Fruit fly (Drosophila melanogaster): ENCODE results near the gene CG43163.
A peak's percentile ranks its signal among the peaks of the same experiment; 100 is the strongest.

The CG43163 gene

DNA sequence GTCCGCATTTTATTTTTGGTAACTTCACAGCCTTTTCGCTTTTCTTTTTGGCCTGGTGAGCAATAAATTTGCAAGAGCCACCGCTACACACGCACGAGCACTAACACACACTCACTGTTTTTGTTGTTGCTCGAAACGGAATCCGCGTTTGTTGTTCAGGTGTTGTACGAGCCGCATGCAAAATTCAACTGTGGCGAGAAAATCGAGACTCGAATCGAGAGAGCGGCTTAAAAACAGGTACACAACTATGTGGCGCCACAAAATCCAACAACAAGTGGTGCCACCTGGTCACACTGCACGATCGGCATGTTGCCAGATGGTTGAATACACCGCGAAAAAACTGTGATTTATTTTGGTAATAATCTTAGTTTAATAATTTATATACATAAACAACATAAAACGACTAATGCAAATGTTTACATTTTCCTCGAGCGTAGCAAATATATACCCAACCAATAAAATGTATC, at the start of gene CG43163:
TSS of gene CG43163 (minus strand) at position 172 of the 467 bp plus-strand sequence.
- TF ChIP-seq Hr96 (GFP tag; optimal IDR thresholded peaks at IDR 0.05) (no peak), kay (GFP tag; ENCODE audit: borderline replicate concordance) (no peak), cic (GFP tag; optimal IDR thresholded peaks at IDR 0.05) (no peak), CG5204 (GFP tag; optimal IDR thresholded peaks at IDR 0.05) (no peak), pad (GFP tag; optimal IDR thresholded peaks at IDR 0.05) (no peak), ovo (GFP tag; optimal IDR thresholded peaks at IDR 0.05) (no peak), toe (GFP tag; optimal IDR thresholded peaks at IDR 0.05) (no peak), CG7045 (GFP tag; optimal IDR thresholded peaks at IDR 0.05) (no peak), CG1620 (GFP tag; optimal IDR thresholded peaks at IDR 0.05) (no peak), cnc (optimal IDR thresholded peaks at IDR 0.05) (no peak), Clk (GFP tag; optimal IDR thresholded peaks at IDR 0.05) (no peak), Crg-1 (GFP tag; optimal IDR thresholded peaks at IDR 0.05) (no peak), CG7101 (tag; optimal IDR thresholded peaks at IDR 0.05) (peak; percentile 48), CG14711 (tag; optimal IDR thresholded peaks at IDR 0.05) (peak; percentile 47), CG12768 (GFP tag; optimal IDR thresholded peaks at IDR 0.05) (no peak), CG33017 (tag; optimal IDR thresholded peaks at IDR 0.05) (peak; percentile 12), CG11617 (GFP tag; optimal IDR thresholded peaks at IDR 0.05) (peak; percentile 1), Mnt (GFP tag; optimal IDR thresholded peaks at IDR 0.05) (peak; percentile 18), bab1 (GFP tag; optimal IDR thresholded peaks at IDR 0.05) (peak; percentile 40), tj (GFP tag; optimal IDR thresholded peaks at IDR 0.05) (no peak)

dm6 chr3L:8554024-8554642, 47.2 kb upstream of the CG43163 start:
- TF ChIP-seq cic (GFP tag; optimal IDR thresholded peaks at IDR 0.05): peak; percentile 22
- TF ChIP-seq cnc (optimal IDR thresholded peaks at IDR 0.05): no peak
- no peak for TF ChIP-seq Mnt (GFP tag; optimal IDR thresholded peaks at IDR 0.05)
- no peak for TF ChIP-seq Hr96 (GFP tag; optimal IDR thresholded peaks at IDR 0.05)
- no peak for TF ChIP-seq CG11617 (GFP tag; optimal IDR thresholded peaks at IDR 0.05)
- no peak for TF ChIP-seq CG33017 (tag; optimal IDR thresholded peaks at IDR 0.05)
- no peak for TF ChIP-seq pad (GFP tag; optimal IDR thresholded peaks at IDR 0.05)

- TF ChIP-seq tj (GFP tag; optimal IDR thresholded peaks at IDR 0.05) (no peak), Crg-1 (GFP tag; optimal IDR thresholded peaks at IDR 0.05) (no peak), CG11617 (GFP tag; optimal IDR thresholded peaks at IDR 0.05) (no peak), Hr96 (GFP tag; optimal IDR thresholded peaks at IDR 0.05) (no peak), CG5204 (GFP tag; optimal IDR thresholded peaks at IDR 0.05) (no peak), cnc (optimal IDR thresholded peaks at IDR 0.05) (no peak), CG14711 (tag; optimal IDR thresholded peaks at IDR 0.05) (no peak), CG33017 (tag; optimal IDR thresholded peaks at IDR 0.05) (no peak), CG1620 (GFP tag; optimal IDR thresholded peaks at IDR 0.05) (no peak), CG12768 (GFP tag; optimal IDR thresholded peaks at IDR 0.05) (no peak), CG7045 (GFP tag; optimal IDR thresholded peaks at IDR 0.05) (no peak), kay (GFP tag; ENCODE audit: borderline replicate concordance) (no peak), CG7101 (tag; optimal IDR thresholded peaks at IDR 0.05) (no peak), cic (GFP tag; optimal IDR thresholded peaks at IDR 0.05) (no peak), Mnt (GFP tag; optimal IDR thresholded peaks at IDR 0.05) (no peak), bab1 (GFP tag; optimal IDR thresholded peaks at IDR 0.05) (no peak), ovo (GFP tag; optimal IDR thresholded peaks at IDR 0.05) (no peak), toe (GFP tag; optimal IDR thresholded peaks at IDR 0.05) (no peak)
Observed at dm6 chr3L:8553125-8553524, 46.2 kb upstream of the CG43163 start.

- TF ChIP-seq ovo (GFP tag; optimal IDR thresholded peaks at IDR 0.05) (no peak), CG12768 (GFP tag; optimal IDR thresholded peaks at IDR 0.05) (no peak), toe (GFP tag; optimal IDR thresholded peaks at IDR 0.05) (no peak), kay (GFP tag; ENCODE audit: borderline replicate concordance) (no peak), CG11617 (GFP tag; optimal IDR thresholded peaks at IDR 0.05) (no peak), CG7045 (GFP tag; optimal IDR thresholded peaks at IDR 0.05) (no peak), CG33017 (tag; optimal IDR thresholded peaks at IDR 0.05) (no peak), tj (GFP tag; optimal IDR thresholded peaks at IDR 0.05) (no peak), Mnt (GFP tag; optimal IDR thresholded peaks at IDR 0.05) (no peak), cic (GFP tag; optimal IDR thresholded peaks at IDR 0.05) (no peak)
Observed at dm6 chr3L:8550836-8551235, 43.9 kb upstream of the CG43163 start.

- TF ChIP-seq cnc (optimal IDR thresholded peaks at IDR 0.05) (no peak), bab1 (GFP tag; optimal IDR thresholded peaks at IDR 0.05) (peak; percentile 28), CG5204 (GFP tag; optimal IDR thresholded peaks at IDR 0.05) (no peak), CG7101 (tag; optimal IDR thresholded peaks at IDR 0.05) (peak; percentile 33), Mnt (GFP tag; optimal IDR thresholded peaks at IDR 0.05) (no peak), tj (GFP tag; optimal IDR thresholded peaks at IDR 0.05) (peak; percentile 97), CG14711 (tag; optimal IDR thresholded peaks at IDR 0.05) (peak; percentile 46), CG12768 (GFP tag; optimal IDR thresholded peaks at IDR 0.05) (no peak)
Observed at dm6 chr3L:8549183-8549890, 42.4 kb upstream of the CG43163 start.

DNA sequence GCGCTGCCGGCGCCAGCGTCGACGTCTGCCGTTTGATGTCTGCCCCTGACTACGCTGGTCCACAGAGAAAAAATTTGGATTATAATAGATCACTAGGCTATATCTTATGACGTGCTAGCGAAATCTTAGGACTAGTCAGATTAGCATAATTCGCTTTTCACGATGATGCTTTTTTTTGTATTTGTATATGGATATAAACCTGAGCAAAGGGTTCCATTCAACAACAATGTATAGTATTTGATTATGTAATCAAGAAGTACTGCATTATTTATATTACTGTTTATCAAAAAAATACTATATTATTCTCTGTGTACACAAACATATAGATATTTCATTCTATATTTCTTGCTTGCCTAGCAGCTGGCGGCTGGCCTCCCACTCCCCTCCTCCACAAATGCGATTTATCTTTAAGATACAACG, 40.2 kb upstream of the CG43163 start:
- peak; percentile 81 for TF ChIP-seq cic (GFP tag; optimal IDR thresholded peaks at IDR 0.05)
- TF ChIP-seq CG33017 (tag; optimal IDR thresholded peaks at IDR 0.05): peak; percentile 65
- peak; percentile 16 for TF ChIP-seq CG12768 (GFP tag; optimal IDR thresholded peaks at IDR 0.05)
- TF ChIP-seq kay (GFP tag; ENCODE audit: borderline replicate concordance): peak; percentile 91
- peak; percentile 37 for TF ChIP-seq CG7045 (GFP tag; optimal IDR thresholded peaks at IDR 0.05)
- peak; percentile 41 for TF ChIP-seq CG11617 (GFP tag; optimal IDR thresholded peaks at IDR 0.05)
- TF ChIP-seq ovo (GFP tag; optimal IDR thresholded peaks at IDR 0.05): no peak
- TF ChIP-seq CG14711 (tag; optimal IDR thresholded peaks at IDR 0.05): peak; percentile 52
- TF ChIP-seq pad (GFP tag; optimal IDR thresholded peaks at IDR 0.05): peak; percentile 14
- peak; percentile 29 for TF ChIP-seq CG5204 (GFP tag; optimal IDR thresholded peaks at IDR 0.05)
- TF ChIP-seq toe (GFP tag; optimal IDR thresholded peaks at IDR 0.05): peak; percentile 43
- peak; percentile 73 for TF ChIP-seq CG7101 (tag; optimal IDR thresholded peaks at IDR 0.05)
- peak; percentile 30 for TF ChIP-seq tj (GFP tag; optimal IDR thresholded peaks at IDR 0.05)
- no peak for TF ChIP-seq Mnt (GFP tag; optimal IDR thresholded peaks at IDR 0.05)
- no peak for TF ChIP-seq bab1 (GFP tag; optimal IDR thresholded peaks at IDR 0.05)
